Worm (Caenorhabditis elegans) whole organism, L4 larva: ENCODE measurements around the gene K09H11.4.

ENCODE experiments used
- D1046.2 ChIP-seq: fragments of 200-800 bp; sonication (Bioruptor generic); IDR thresholded peaks from 2 replicates; pipeline ENCODE4 v1.3.6; 2022; ENCODE audit warnings: missing genetic modification characterization, missing compliant biosample characterization
- F26F4.8 ChIP-seq: fragments of 200-800 bp; sonication (Bioruptor generic); conservative IDR thresholded peaks from 2 replicates; pipeline ENCODE4 v1.3.6; 2022; ENCODE audit warnings: missing genetic modification characterization, missing compliant biosample characterization
- F37D6.2 ChIP-seq: sonication (generic microtip); optimal IDR thresholded peaks from 2 replicates; lab custom pipeline; 2016; ENCODE audit warnings: mild to moderate bottlenecking, missing genetic modification characterization, missing compliant biosample characterization
- F44E2.7 ChIP-seq: fragments of 200-800 bp; sonication (Bioruptor generic); IDR thresholded peaks from 2 replicates; pipeline ENCODE4 v2.1.2; 2022; ENCODE audit warnings: missing genetic modification characterization, missing compliant biosample characterization
- R02D3.7 ChIP-seq: fragments of 150-350 bp; sonication (generic microtip); optimal IDR thresholded peaks from 3 replicates; lab custom pipeline; 2014; ENCODE audit warnings: missing biosample characterization, missing genetic modification characterization
- aha-1 ChIP-seq: fragments of 150-350 bp; peaks from one replicate; lab custom pipeline; 2014; ENCODE audit warnings: missing biosample characterization, missing genetic modification characterization
- aly-2 ChIP-seq: sonication (generic microtip); optimal IDR thresholded peaks from 2 replicates; lab custom pipeline; 2018; ENCODE audit warnings: missing biosample characterization, missing genetic modification characterization
- ama-1 ChIP-seq: fragments of 150-350 bp; optimal IDR thresholded peaks from 2 replicates; lab custom pipeline; 2014; ENCODE audit warnings: inconsistent platforms, mixed read lengths
- arid-1 ChIP-seq: fragments of 200-800 bp; sonication (Bioruptor generic); conservative IDR thresholded peaks from 2 replicates; pipeline ENCODE4 v1.3.6; 2022; ENCODE audit warnings: missing genetic modification reagents, missing genetic modification characterization, missing compliant biosample characterization
- attf-4 ChIP-seq: sonication (generic microtip); optimal IDR thresholded peaks from 3 replicates; lab custom pipeline; 2017; ENCODE audit warnings: missing biosample characterization, missing genetic modification characterization
- ceh-20 ChIP-seq: fragments of 200-800 bp; sonication (Bioruptor generic); IDR thresholded peaks from 2 replicates; pipeline ENCODE4 v1.3.6; 2022; ENCODE audit warnings: missing genetic modification reagents, missing genetic modification characterization, missing compliant biosample characterization
- daf-16 ChIP-seq, 3 experiments: sonication (generic microtip); optimal IDR thresholded peaks; 2 replicates each; lab custom pipeline; 2016 to 2017; ENCODE audit warnings: missing genetic modification characterization in 3 of 3, missing genetic modification reagents in 3 of 3, mild to moderate bottlenecking in 2 of 3, missing compliant biosample characterization in 2 of 3, missing biosample characterization in 1 of 3, moderate library complexity in 1 of 3
- daf-8 ChIP-seq: fragments of 200-800 bp; sonication (Bioruptor generic); IDR thresholded peaks from 2 replicates; pipeline ENCODE4 v1.3.6; 2022; ENCODE audit warnings: missing genetic modification characterization, missing compliant biosample characterization
- dmd-6 ChIP-seq: fragments of 200-800 bp; sonication (Bioruptor generic); IDR thresholded peaks from 2 replicates; pipeline ENCODE4 v1.3.6; 2022; ENCODE audit warnings: missing genetic modification reagents, missing genetic modification characterization, missing compliant biosample characterization
- egl-27 ChIP-seq: sonication (generic microtip); optimal IDR thresholded peaks from 3 replicates; lab custom pipeline; 2017; ENCODE audit warnings: missing biosample characterization, missing genetic modification reagents, missing genetic modification characterization
- fos-1 ChIP-seq: fragments of 150-350 bp; optimal IDR thresholded peaks from 2 replicates; lab custom pipeline; 2014; ENCODE audit warnings: missing biosample characterization, missing genetic modification characterization
- gei-8 ChIP-seq: fragments of 200-800 bp; sonication (Bioruptor generic); optimal IDR thresholded peaks from 2 replicates; lab custom pipeline; 2018; ENCODE audit warnings: mild to moderate bottlenecking, missing genetic modification characterization, missing compliant biosample characterization
- hlh-11 ChIP-seq: fragments of 200-800 bp; sonication (Bioruptor generic); optimal IDR thresholded peaks from 2 replicates; lab custom pipeline; 2018; ENCODE audit warnings: mild to moderate bottlenecking, missing genetic modification characterization, missing compliant biosample characterization
- lin-1 ChIP-seq: fragments of 200-800 bp; sonication (Bioruptor generic); IDR thresholded peaks from 2 replicates; pipeline ENCODE4 v1.3.6; 2022; ENCODE audit warnings: missing genetic modification reagents, missing genetic modification characterization, missing compliant biosample characterization
- lir-3 ChIP-seq: sonication (generic microtip); optimal IDR thresholded peaks from 2 replicates; lab custom pipeline; 2016; ENCODE audit warnings: mild to moderate bottlenecking, missing genetic modification characterization, missing compliant biosample characterization
- lsy-2 ChIP-seq, 2 experiments: fragments of 150-350 bp in 1 of 2; sonication (generic microtip) in 1 of 2; optimal IDR thresholded peaks; 2 replicates each; lab custom pipeline; 2014 to 2017; ENCODE audit warnings: missing biosample characterization in 2 of 2, missing genetic modification characterization in 2 of 2
- mdl-1 ChIP-seq, 2 experiments: fragments of 150-350 bp in 1 of 2; sonication (generic microtip) in 1 of 2; optimal IDR thresholded peaks; 2 replicates each; lab custom pipeline; 2014 to 2017; ENCODE audit warnings: missing biosample characterization in 2 of 2, missing genetic modification characterization in 2 of 2
- mxl-2 ChIP-seq: fragments of 200-800 bp; sonication (Bioruptor generic); conservative IDR thresholded peaks from 2 replicates; pipeline ENCODE4 v1.3.6; 2022; ENCODE audit warnings: missing genetic modification reagents, missing genetic modification characterization, missing compliant biosample characterization
- mxl-3 ChIP-seq: fragments of 200-800 bp; sonication (Bioruptor generic); optimal IDR thresholded peaks from 2 replicates; lab custom pipeline; 2018; ENCODE audit warnings: mild to moderate bottlenecking, missing genetic modification characterization, missing compliant biosample characterization
- nhr-102 ChIP-seq: sonication (generic microtip); optimal IDR thresholded peaks from 2 replicates; lab custom pipeline; 2016; ENCODE audit warnings: mild to moderate bottlenecking, missing genetic modification characterization, moderate library complexity, missing compliant biosample characterization
- nhr-28 ChIP-seq: fragments of 150-350 bp; optimal IDR thresholded peaks from 2 replicates; lab custom pipeline; 2014; ENCODE audit warnings: missing biosample characterization, missing genetic modification characterization
- nhr-6 ChIP-seq: fragments of 150-350 bp; optimal IDR thresholded peaks from 2 replicates; lab custom pipeline; 2014; ENCODE audit warnings: missing biosample characterization, missing genetic modification characterization
- nhr-76 ChIP-seq: fragments of 150-350 bp; optimal IDR thresholded peaks from 2 replicates; lab custom pipeline; 2014; ENCODE audit warnings: missing biosample characterization, missing genetic modification characterization
- php-3 ChIP-seq: fragments of 200-800 bp; sonication (Bioruptor generic); IDR thresholded peaks from 2 replicates; pipeline ENCODE4 v1.3.6; 2022; ENCODE audit warnings: missing genetic modification reagents, missing genetic modification characterization, missing compliant biosample characterization
- pqm-1 ChIP-seq: sonication (generic microtip); optimal IDR thresholded peaks from 2 replicates; lab custom pipeline; 2017; ENCODE audit warnings: missing biosample characterization, missing genetic modification characterization
- rbr-2 ChIP-seq: sonication (generic microtip); optimal IDR thresholded peaks from 2 replicates; lab custom pipeline; 2016; ENCODE audit warnings: missing genotype, missing genetic modification characterization, missing compliant biosample characterization
- saeg-2 ChIP-seq: fragments of 200-800 bp; sonication (Bioruptor generic); IDR thresholded peaks from 2 replicates; pipeline ENCODE4 v1.3.6; 2022; ENCODE audit warnings: missing genetic modification reagents, missing genetic modification characterization, missing compliant biosample characterization
- set-16 ChIP-seq: fragments of 200-800 bp; sonication (Bioruptor generic); IDR thresholded peaks from 2 replicates; pipeline ENCODE4 v1.3.6; 2022; ENCODE audit warnings: missing genetic modification reagents, missing genetic modification characterization, missing compliant biosample characterization
- snpc-1.2 ChIP-seq: fragments of 200-800 bp; sonication (Bioruptor generic); IDR thresholded peaks from 2 replicates; pipeline ENCODE4 v1.3.6; 2022; ENCODE audit warnings: missing genetic modification reagents, missing genetic modification characterization, missing compliant biosample characterization
- unc-130 ChIP-seq: sonication (generic microtip); optimal IDR thresholded peaks from 2 replicates; lab custom pipeline; 2016; ENCODE audit warnings: missing genetic modification reagents, missing genetic modification characterization, missing compliant biosample characterization
- unc-62 ChIP-seq, 3 experiments: fragments of 150-350 bp in 1 of 3; sonication (generic microtip); optimal IDR thresholded peaks in 2 of 3; peaks in 1 of 3; 1 replicate in 1 of 3; 2 replicates in 2 of 3; lab custom pipeline; 2014 to 2017; ENCODE audit warnings: missing biosample characterization in 3 of 3, missing genetic modification characterization in 3 of 3, missing genetic modification reagents in 3 of 3, missing genotype in 1 of 3
- zfp-3 ChIP-seq: fragments of 200-800 bp; sonication (Bioruptor generic); conservative IDR thresholded peaks from 2 replicates; pipeline ENCODE4 v1.3.6; 2022; ENCODE audit warnings: missing genetic modification reagents, missing genetic modification characterization, missing compliant biosample characterization
- zip-11 ChIP-seq: fragments of 200-800 bp; sonication (Bioruptor generic); IDR thresholded peaks from 2 replicates; pipeline ENCODE4 v1.3.6; 2022; ENCODE audit warnings: missing genetic modification characterization, missing compliant biosample characterization
- ztf-11 ChIP-seq: fragments of 150-350 bp; optimal IDR thresholded peaks from 2 replicates; lab custom pipeline; 2014; ENCODE audit warnings: missing biosample characterization, missing genetic modification characterization
- ztf-7 ChIP-seq: fragments of 150-350 bp; optimal IDR thresholded peaks from 2 replicates; lab custom pipeline; 2014; ENCODE audit warnings: missing biosample characterization, missing genetic modification characterization

K09H11.4 gene

ce11 chrV:5699835-5700441, 26.4 kb downstream of the K09H11.4 start, which contains the start of gene clec-1:
clec-1 (plus strand) TSS chrV:5700154.
- TF ChIP-seq fos-1 (tag; lab: Kevin White, UChicago) (no peak), mxl-3 (peak; percentile 34), attf-4 (no peak), ama-1 (lab: Kevin White, UChicago) (peak; percentile 52), lir-3 (tag; lab: Kevin White, UChicago) (no peak), zip-11 (GFP tag; lab: Robert Waterston, UW) (no peak), hlh-11 (tag; lab: Kevin White, UChicago) (peak; percentile 12), mdl-1 (tag; optimal IDR thresholded peaks at IDR 0.05; lab: Kevin White, UChicago) (peak in 1 of 2 experiments; percentile 22), snpc-1.2 (GFP tag; lab: Robert Waterston, UW) (no peak), nhr-28 (tag; lab: Kevin White, UChicago) (peak; percentile 23), saeg-2 (no peak), zfp-3 (GFP tag; lab: Robert Waterston, UW) (no peak), F44E2.7 (no peak), dmd-6 (GFP tag; lab: Robert Waterston, UW) (no peak), mxl-2 (GFP tag; lab: Robert Waterston, UW) (no peak)

- TF ChIP-seq egl-27 (tag; lab: Kevin White, UChicago) (no peak), zfp-3 (GFP tag; lab: Robert Waterston, UW) (no peak), gei-8 (no peak), unc-130 (no peak), aly-2 (tag; lab: Kevin White, UChicago) (no peak), nhr-28 (tag; lab: Kevin White, UChicago) (peak; percentile 60), snpc-1.2 (GFP tag; lab: Robert Waterston, UW) (no peak), nhr-76 (tag; lab: Kevin White, UChicago) (no peak), ama-1 (lab: Kevin White, UChicago) (no peak), hlh-11 (tag; lab: Kevin White, UChicago) (peak; percentile 18), aha-1 (tag; lab: Kevin White, UChicago) (peak; percentile 69), daf-8 (GFP tag; lab: Robert Waterston, UW) (no peak), ztf-7 (tag; lab: Kevin White, UChicago) (no peak), arid-1 (GFP tag; lab: Robert Waterston, UW) (no peak), ztf-11 (no peak), dmd-6 (GFP tag; lab: Robert Waterston, UW) (0 out of 2 replicates have a peak, but pooled peaks have one; percentile 23), F26F4.8 (GFP tag; lab: Robert Waterston, UW) (no peak), pqm-1 (tag; lab: Kevin White, UChicago) (no peak), set-16 (GFP tag; lab: Robert Waterston, UW) (no peak), F37D6.2 (tag; lab: Kevin White, UChicago) (no peak)
These were observed 28.8 kb downstream of the K09H11.4 start for ce11 chrV:5697581-5697980.

- TF ChIP-seq dmd-6 (GFP tag; lab: Robert Waterston, UW) (no peak), pqm-1 (tag; lab: Kevin White, UChicago) (peak; percentile 65), nhr-28 (tag; lab: Kevin White, UChicago) (peak; percentile 94), attf-4 (no peak), daf-16 (GFP tag; optimal IDR thresholded peaks at IDR 0.05; lab: Kevin White, UChicago) (no peak), daf-16 (tag; optimal IDR thresholded peaks at IDR 0.05; lab: Kevin White, UChicago) (peak; percentile 19), lsy-2 (tag; optimal IDR thresholded peaks at IDR 0.05; lab: Kevin White, UChicago) (no peak), nhr-102 (tag; lab: Kevin White, UChicago) (no peak), nhr-6 (peak; percentile 3)
These were observed 30.2 kb downstream of the K09H11.4 start for ce11 chrV:5696177-5696576.

- TF ChIP-seq D1046.2 = no peak
- TF ChIP-seq nhr-28 (tag; lab: Kevin White, UChicago) = peak; percentile 55
- 0 out of 2 replicates have a peak, but pooled peaks have one; percentile 55 for TF ChIP-seq php-3
- peak; percentile 11 for TF ChIP-seq mxl-3
- no peak for TF ChIP-seq rbr-2
- TF ChIP-seq lin-1 = 0 out of 2 replicates have a peak, but pooled peaks have one; percentile 33
- peak; percentile 30; the same call in 1 of the 2 replicates for TF ChIP-seq ceh-20 (GFP tag; lab: Robert Waterston, UW)
- TF ChIP-seq ama-1 (lab: Kevin White, UChicago) = no peak
- TF ChIP-seq daf-16 (GFP tag; optimal IDR thresholded peaks at IDR 0.05; lab: Kevin White, UChicago) = no peak
- peak; percentile 30 for TF ChIP-seq daf-16 (tag; optimal IDR thresholded peaks at IDR 0.05; lab: Kevin White, UChicago)
- no peak for TF ChIP-seq R02D3.7 (tag; lab: Kevin White, UChicago)
- TF ChIP-seq unc-62 (GFP tag; optimal IDR thresholded peaks at IDR 0.05 in 1 of 2; lab: Kevin White, UChicago) = peak in 1 of 2 experiments; percentile 63
- TF ChIP-seq unc-62 (tag; optimal IDR thresholded peaks at IDR 0.05; lab: Kevin White, UChicago) = no peak
- TF ChIP-seq hlh-11 (tag; lab: Kevin White, UChicago) = peak; percentile 47
These were observed 30.7 kb downstream of the K09H11.4 start for ce11 chrV:5695635-5696034.
